Worm (Caenorhabditis elegans) whole organism, L3 larva: ENCODE results near the gene C34F11.2.

Source experiments
- ceh-82 ChIP-seq: fragments of 150-350 bp; optimal IDR thresholded peaks from 2 replicates; lab custom pipeline; 2014; ENCODE audit warnings: missing biosample characterization, missing genetic modification characterization
- elt-1 ChIP-seq: fragments of 150-350 bp; optimal IDR thresholded peaks from 2 replicates; lab custom pipeline; 2014; ENCODE audit warnings: missing biosample characterization, missing genetic modification characterization
- lin-39 ChIP-seq: fragments of 150-350 bp; optimal IDR thresholded peaks from 2 replicates; lab custom pipeline; 2018; ENCODE audit warnings: missing biosample characterization, missing genetic modification reagents, missing genetic modification characterization
- pha-4 ChIP-seq: fragments of 150-350 bp; optimal IDR thresholded peaks from 2 replicates; lab custom pipeline; 2014; ENCODE audit warnings: missing biosample characterization, missing genetic modification reagents, missing genetic modification characterization
- unc-62 ChIP-seq: fragments of 150-350 bp; sonication (generic microtip); optimal IDR thresholded peaks from 4 replicates; lab custom pipeline; 2014; ENCODE audit warnings: missing biosample characterization, missing genetic modification reagents, missing genetic modification characterization

- TF ChIP-seq ceh-82 (tag; lab: Kevin White, UChicago) (no peak), pha-4 (tag; lab: Kevin White, UChicago) (no peak), lin-39 (tag; lab: Kevin White, UChicago) (no peak), unc-62 (no peak), elt-1 (tag; lab: Kevin White, UChicago) (no peak)
Measured at ce11 chrII:5211970-5212369, at the start of gene C34F11.2.
